Fruit fly (Drosophila melanogaster) whole organism: Measurements from ENCODE around the gene Eogt.

ENCODE experiments used
- CG8478 ChIP-seq: fragments of >200 bp; optimal IDR thresholded peaks from 2 replicates; lab custom pipeline; 2018; ENCODE audit warnings: inconsistent platforms
- Dll ChIP-seq: fragments of >200 bp; optimal IDR thresholded peaks from 2 replicates; lab custom pipeline; 2017
- pan ChIP-seq: fragments of >200 bp; optimal IDR thresholded peaks from 2 replicates; lab custom pipeline; 2017
- psq ChIP-seq: fragments of >200 bp; optimal IDR thresholded peaks from 2 replicates; lab custom pipeline; 2017
- usp ChIP-seq: fragments of >200 bp; optimal IDR thresholded peaks from 2 replicates; lab custom pipeline; 2017; ENCODE audit warnings: missing biosample characterization, missing genetic modification characterization, mixed read lengths

dm6 chr2L:2426444-2427188 is 45.7 kb downstream of the Eogt start:
- no peak for TF ChIP-seq psq (lab: Kevin White, UChicago)
- no peak for TF ChIP-seq pan (lab: Kevin White, UChicago)
- no peak for TF ChIP-seq usp (GFP tag; lab: Kevin White, UChicago)
- TF ChIP-seq CG8478 (lab: Kevin White, UChicago), result no peak
- no peak for TF ChIP-seq Dll (lab: Kevin White, UChicago)
